Fruit fly (Drosophila melanogaster) whole organism, pupa: ENCODE results near the gene Nf-YC.

Experiments used
- CG15710 ChIP-seq: fragments of 200-800 bp; sonication (Bioruptor generic); optimal IDR thresholded peaks from 2 replicates; lab custom pipeline; 2018; ENCODE audit warnings: missing biosample characterization, mild to moderate bottlenecking, missing genetic modification characterization, moderate library complexity
- CG34367 ChIP-seq: fragments of 200-800 bp; sonication (Bioruptor generic); optimal IDR thresholded peaks from 2 replicates; lab custom pipeline; 2018; ENCODE audit warnings: missing biosample characterization, mild to moderate bottlenecking, missing genetic modification characterization
- gl ChIP-seq: fragments of 200-800 bp; sonication (Bioruptor generic); optimal IDR thresholded peaks from 2 replicates; lab custom pipeline; 2018; ENCODE audit warnings: missing biosample characterization, mild to moderate bottlenecking, missing genetic modification characterization

- no peak for TF ChIP-seq CG34367
- TF ChIP-seq CG15710 (tag; lab: Kevin White, UChicago), result no peak
- TF ChIP-seq gl (tag; lab: Kevin White, UChicago), result no peak
These were observed 3.5 kb upstream of the Nf-YC start, which contains the start of gene nonC for dm6 chrX:6824203-6824602.
